Fruit fly (Drosophila melanogaster): ENCODE results near the gene CG31111.

The CG31111 gene

dm6 chr3R:25024895-25025557, 31.0 kb downstream of the CG31111 start, which contains the start of the genes EMC6 and Hr96:
Gene EMC6, minus strand, starts transcription at chr3R:25025017.
Gene Hr96, plus strand, starts transcription at chr3R:25025235.
- TF ChIP-seq jim (GFP tag; optimal IDR thresholded peaks at IDR 0.05), result peak; percentile 70
- peak; percentile 84 for TF ChIP-seq GATAd (GFP tag; optimal IDR thresholded peaks at IDR 0.05)
- TF ChIP-seq sage (GFP tag; optimal IDR thresholded peaks at IDR 0.05), result no peak
- no peak for TF ChIP-seq CrebA (GFP tag; optimal IDR thresholded peaks at IDR 0.05; ENCODE audit: borderline replicate concordance)
- peak; percentile 60 for TF ChIP-seq Mio (GFP tag; optimal IDR thresholded peaks at IDR 0.05)
- TF ChIP-seq Sp1 (GFP tag; optimal IDR thresholded peaks at IDR 0.05), result peak; percentile 90
- no peak for TF ChIP-seq tai (GFP tag; optimal IDR thresholded peaks at IDR 0.05)
- TF ChIP-seq Hr83 (GFP tag; optimal IDR thresholded peaks at IDR 0.05; ENCODE audit: poor library complexity, severe bottlenecking), result peak; percentile 98
- no peak for TF ChIP-seq brk (GFP tag; optimal IDR thresholded peaks at IDR 0.05)
- TF ChIP-seq CG9705 (GFP tag; optimal IDR thresholded peaks at IDR 0.05), result peak; percentile 88
- TF ChIP-seq foxo (GFP tag; optimal IDR thresholded peaks at IDR 0.05), result peak; percentile 14 to 94
- TF ChIP-seq N (GFP tag; optimal IDR thresholded peaks at IDR 0.05), result no peak
- no peak for TF ChIP-seq Hnf4 (GFP tag; optimal IDR thresholded peaks at IDR 0.05)
- peak; percentile 95 for TF ChIP-seq sv (GFP tag; optimal IDR thresholded peaks at IDR 0.05)
- TF ChIP-seq woc (GFP tag; optimal IDR thresholded peaks at IDR 0.05), result peak; percentile 85
- TF ChIP-seq dl (GFP tag; optimal IDR thresholded peaks at IDR 0.05; ENCODE audit: insufficient read depth in 1 of 2, partially characterized antibody in 2 of 2), result no peak
- TF ChIP-seq br (GFP tag; optimal IDR thresholded peaks at IDR 0.05), result peak; percentile 93
- peak; percentile 92 for TF ChIP-seq ey (GFP tag; optimal IDR thresholded peaks at IDR 0.05)
- peak; percentile 95 for TF ChIP-seq h (GFP tag; optimal IDR thresholded peaks at IDR 0.05)
- peak; percentile 85 for TF ChIP-seq dsf (GFP tag; optimal IDR thresholded peaks at IDR 0.05; ENCODE audit: borderline replicate concordance)
- no peak for TF ChIP-seq lola (GFP tag; optimal IDR thresholded peaks at IDR 0.05)
- TF ChIP-seq Rel (GFP tag; optimal IDR thresholded peaks at IDR 0.05), result no peak
- TF ChIP-seq Rel (tag; optimal IDR thresholded peaks at IDR 0.05), result peak; percentile 76
- TF ChIP-seq fru (GFP tag; optimal IDR thresholded peaks at IDR 0.05), result peak; percentile 93
- no peak for TF ChIP-seq Abd-B (GFP tag; optimal IDR thresholded peaks at IDR 0.05)
- no peak for TF ChIP-seq dmrt93B (GFP tag; optimal IDR thresholded peaks at IDR 0.05)
- peak; percentile 83 for TF ChIP-seq psq (GFP tag; optimal IDR thresholded peaks at IDR 0.05)
- TF ChIP-seq pan (optimal IDR thresholded peaks at IDR 0.05), result no peak
- TF ChIP-seq Hr78 (GFP tag; optimal IDR thresholded peaks at IDR 0.05), result no peak
- TF ChIP-seq Jra (GFP tag; optimal IDR thresholded peaks at IDR 0.05), result peak; percentile 93
- TF ChIP-seq Vsx2 (GFP tag; optimal IDR thresholded peaks at IDR 0.05; ENCODE audit: partially characterized antibody), result peak; percentile 54
- TF ChIP-seq HLH106 (tag; optimal IDR thresholded peaks at IDR 0.05), result peak; percentile 92
- TF ChIP-seq Myc (optimal IDR thresholded peaks at IDR 0.05), result peak; percentile 46
- no peak for TF ChIP-seq Dfd (GFP tag; optimal IDR thresholded peaks at IDR 0.05)
- TF ChIP-seq OdsH (GFP tag; optimal IDR thresholded peaks at IDR 0.05), result peak; percentile 87
- peak; percentile 94 for TF ChIP-seq rgr (GFP tag; optimal IDR thresholded peaks at IDR 0.05)
- TF ChIP-seq usp (GFP tag; optimal IDR thresholded peaks at IDR 0.05), result no peak
- peak; percentile 87 for TF ChIP-seq CG32264 (GFP tag; optimal IDR thresholded peaks at IDR 0.05)
- TF ChIP-seq Dif (GFP tag; optimal IDR thresholded peaks at IDR 0.05; ENCODE audit: partially characterized antibody), result no peak

- TF ChIP-seq OdsH (GFP tag; optimal IDR thresholded peaks at IDR 0.05) (no peak), usp (GFP tag; optimal IDR thresholded peaks at IDR 0.05) (no peak), Vsx2 (GFP tag; optimal IDR thresholded peaks at IDR 0.05; ENCODE audit: partially characterized antibody) (no peak), Abd-B (GFP tag; optimal IDR thresholded peaks at IDR 0.05) (no peak), br (GFP tag; optimal IDR thresholded peaks at IDR 0.05) (no peak), Myc (optimal IDR thresholded peaks at IDR 0.05) (no peak), Hnf4 (GFP tag; optimal IDR thresholded peaks at IDR 0.05) (no peak), jim (GFP tag; optimal IDR thresholded peaks at IDR 0.05) (no peak), GATAd (GFP tag; optimal IDR thresholded peaks at IDR 0.05) (no peak), CG32264 (GFP tag; optimal IDR thresholded peaks at IDR 0.05) (no peak), ey (GFP tag; optimal IDR thresholded peaks at IDR 0.05) (no peak), Sp1 (GFP tag; optimal IDR thresholded peaks at IDR 0.05) (no peak), N (GFP tag; optimal IDR thresholded peaks at IDR 0.05) (no peak), HLH106 (tag; optimal IDR thresholded peaks at IDR 0.05) (no peak), Dfd (GFP tag; optimal IDR thresholded peaks at IDR 0.05) (no peak), dmrt93B (GFP tag; optimal IDR thresholded peaks at IDR 0.05) (no peak), Dif (GFP tag; optimal IDR thresholded peaks at IDR 0.05; ENCODE audit: partially characterized antibody) (no peak), rgr (GFP tag; optimal IDR thresholded peaks at IDR 0.05) (no peak)
Measured at dm6 chr3R:25023056-25023455, 32.9 kb downstream of the CG31111 start, which contains the start of gene beta4GalT7. Gene beta4GalT7, plus strand, starts transcription at chr3R:25023256.
